Fruit fly (Drosophila melanogaster): ENCODE results near the gene pb.

Gene pb

DNA sequence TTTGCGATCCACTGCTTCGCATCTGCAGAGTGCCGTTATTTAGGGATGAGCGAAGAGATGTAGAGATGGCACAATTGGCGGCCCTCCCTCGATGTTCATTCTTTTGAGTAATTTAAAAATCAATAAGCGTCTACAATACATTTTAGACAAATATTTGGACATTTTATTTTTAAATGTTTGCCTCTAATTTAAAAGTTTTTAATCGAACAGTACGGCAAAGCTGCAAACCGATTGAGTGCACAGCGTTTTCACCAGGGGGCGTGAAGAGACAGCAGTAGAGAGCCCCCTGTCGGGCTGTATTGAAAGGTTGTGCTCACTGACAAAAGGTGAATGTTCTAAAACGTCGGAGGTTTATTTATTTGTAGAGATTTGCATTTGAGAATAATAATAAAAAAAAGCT, 17.6 kb upstream of the pb start, which contains the start of gene bcd:
bcd (minus strand) TSS at position 48 of the 400 bp plus-strand sequence.
- TF ChIP-seq CG11560 (tag; IDR thresholded peaks at IDR 0.05) (peak; percentile 53; the same call in 2 of the 3 replicates), Dfd (GFP tag; optimal IDR thresholded peaks at IDR 0.05) (no peak), TFAM (GFP tag; optimal IDR thresholded peaks at IDR 0.05) (no peak), Blimp-1 (GFP tag; optimal IDR thresholded peaks at IDR 0.05) (peak; percentile 61), mirr (GFP tag; optimal IDR thresholded peaks at IDR 0.05) (no peak), CG11093 (GFP tag; IDR thresholded peaks at IDR 0.05) (peak; percentile 72; the same call in 1 of the 3 replicates), CG3281 (GFP tag; optimal IDR thresholded peaks at IDR 0.05) (peak; percentile 33), H2.0 (GFP tag; IDR thresholded peaks at IDR 0.05) (peak; percentile 64), Med (GFP tag) (peak; percentile 97), ftz-f1 (GFP tag; optimal IDR thresholded peaks at IDR 0.05) (no peak), Hand (GFP tag; optimal IDR thresholded peaks at IDR 0.05) (no peak), ham (GFP tag; IDR thresholded peaks at IDR 0.05) (no peak), CG17568 (GFP tag; optimal IDR thresholded peaks at IDR 0.05) (peak; percentile 59), CG17612 (GFP tag; IDR thresholded peaks at IDR 0.05) (peak; percentile 44; the same call in 1 of the 2 replicates), CG8924 (tag; optimal IDR thresholded peaks at IDR 0.05) (peak; percentile 66), kay (GFP tag; optimal IDR thresholded peaks at IDR 0.05) (peak; percentile 58), CG9797 (GFP tag; optimal IDR thresholded peaks at IDR 0.05) (peak; percentile 10), ac (GFP tag; optimal IDR thresholded peaks at IDR 0.05) (peak; percentile 19), tup (GFP tag; optimal IDR thresholded peaks at IDR 0.05) (no peak), cato (GFP tag; optimal IDR thresholded peaks at IDR 0.05; ENCODE audit: borderline replicate concordance) (peak; percentile 68), CG10979 (tag; optimal IDR thresholded peaks at IDR 0.05) (peak; percentile 51), Camta (GFP tag; optimal IDR thresholded peaks at IDR 0.05) (peak; percentile 73), Nf-YA (GFP tag; IDR thresholded peaks at IDR 0.05) (peak; percentile 67), Nf-YB (GFP tag; optimal IDR thresholded peaks at IDR 0.05) (peak; percentile 21), CG11695 (GFP tag; IDR thresholded peaks at IDR 0.05) (peak; percentile 19; the same call in 1 of the 3 replicates), Deaf1 (tag; optimal IDR thresholded peaks at IDR 0.05) (peak; percentile 26), ewg (GFP tag; optimal IDR thresholded peaks at IDR 0.05) (peak; percentile 50), Asciz (GFP tag; optimal IDR thresholded peaks at IDR 0.05) (peak; percentile 13), Fer1 (GFP tag; optimal IDR thresholded peaks at IDR 0.05) (no peak), CG5180 (GFP tag; optimal IDR thresholded peaks at IDR 0.05) (no peak), repo (GFP tag; optimal IDR thresholded peaks at IDR 0.05) (peak; percentile 59), ind (GFP tag; optimal IDR thresholded peaks at IDR 0.05) (peak; percentile 75), CG2889 (GFP tag; IDR thresholded peaks at IDR 0.05) (no peak), NFAT (GFP tag; IDR thresholded peaks at IDR 0.05) (peak; percentile 86), CG11247 (GFP tag; IDR thresholded peaks at IDR 0.05) (peak; percentile 84), Atf-2 (GFP tag; optimal IDR thresholded peaks at IDR 0.05) (peak; percentile 82), Atf6 (GFP tag; IDR thresholded peaks at IDR 0.05) (peak; percentile 72), cad (GFP tag; optimal IDR thresholded peaks at IDR 0.05) (peak; percentile 43), pan (optimal IDR thresholded peaks at IDR 0.05) (no peak), pan (GFP tag; optimal IDR thresholded peaks at IDR 0.05 in 1 of 2, IDR thresholded peaks at IDR 0.05 in 1 of 2) (peak in 1 of 2 experiments; percentile 84), ato (GFP tag; IDR thresholded peaks at IDR 0.05; ENCODE audit: partially characterized antibody) (no peak), ci (GFP tag; IDR thresholded peaks at IDR 0.05) (peak; percentile 86), fd96Cb (tag; optimal IDR thresholded peaks at IDR 0.05) (peak; percentile 50), chinmo (GFP tag; IDR thresholded peaks at IDR 0.05; ENCODE audit: partially characterized antibody) (peak; percentile 80; the same call in 1 of the 4 replicates), fru (optimal IDR thresholded peaks at IDR 0.05) (no peak), tap (tag; optimal IDR thresholded peaks at IDR 0.05) (peak; percentile 9), inv (GFP tag; IDR thresholded peaks at IDR 0.05; ENCODE audit: partially characterized antibody) (no peak), lmd (GFP tag; IDR thresholded peaks at IDR 0.05) (peak; percentile 75), gfzf (GFP tag; optimal IDR thresholded peaks at IDR 0.05) (peak; percentile 13), CG18619 (GFP tag; optimal IDR thresholded peaks at IDR 0.05) (peak; percentile 26), Rfx (GFP tag; IDR thresholded peaks at IDR 0.05) (peak; percentile 86)

Measured in whole organism, embryonic.